Fruit fly (Drosophila melanogaster) ovary, adult (tissue): ENCODE data around the gene CG7514.

ENCODE experiments used
- CG17801 ChIP-seq: fragments of 200-800 bp; optimal IDR thresholded peaks from 2 replicates; lab custom pipeline; 2019; ENCODE audit warnings: missing biosample characterization, mild to moderate bottlenecking, missing genetic modification characterization, moderate library complexity; ENCODE audit not compliant: partially characterized antibody

CG7514 gene

DNA sequence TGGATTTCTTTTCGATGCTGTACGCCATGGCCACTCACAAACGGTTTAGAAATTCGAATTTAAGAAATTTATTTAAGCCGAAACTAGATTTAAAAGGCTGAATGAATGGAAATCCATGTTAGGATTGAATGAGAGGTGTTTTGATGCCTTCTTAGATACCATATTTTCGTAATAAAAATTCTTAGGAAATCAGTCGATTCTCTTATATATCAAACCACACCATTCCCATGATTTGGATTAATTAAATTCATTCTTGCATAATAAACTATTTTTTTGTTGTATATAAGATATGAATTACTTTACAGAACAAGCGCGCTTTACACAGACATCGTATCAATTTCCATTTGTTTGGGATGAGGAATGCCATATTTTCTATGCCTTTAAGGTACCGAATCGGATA lies at the start of gene CG7514:
Gene CG7514 (minus strand): TSS at position 101 of the 400 bp plus-strand sequence.
- TF ChIP-seq CG17801 (GFP tag; lab: Kevin White, UChicago) = no peak

DNA sequence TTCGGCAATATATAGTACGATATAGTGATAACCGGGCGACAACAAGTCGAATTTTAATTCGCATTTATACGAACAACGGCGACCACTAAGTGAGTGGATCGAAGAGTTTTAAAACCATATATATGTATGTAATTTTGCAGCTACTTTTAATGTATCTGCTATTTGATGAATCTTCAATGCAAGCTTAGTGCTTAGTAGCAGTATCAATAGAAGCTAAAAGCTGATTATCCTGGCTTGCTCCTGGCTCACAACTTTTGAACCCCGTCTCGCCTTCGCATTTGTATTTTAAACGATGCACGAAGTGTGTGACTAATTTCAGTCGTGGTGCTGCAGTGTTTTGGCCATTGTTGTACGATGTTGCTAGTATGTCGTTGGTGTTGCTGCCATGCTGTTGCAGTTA lies 48.1 kb upstream of the CG7514 start:
- TF ChIP-seq CG17801 (GFP tag; lab: Kevin White, UChicago) = no peak

DNA sequence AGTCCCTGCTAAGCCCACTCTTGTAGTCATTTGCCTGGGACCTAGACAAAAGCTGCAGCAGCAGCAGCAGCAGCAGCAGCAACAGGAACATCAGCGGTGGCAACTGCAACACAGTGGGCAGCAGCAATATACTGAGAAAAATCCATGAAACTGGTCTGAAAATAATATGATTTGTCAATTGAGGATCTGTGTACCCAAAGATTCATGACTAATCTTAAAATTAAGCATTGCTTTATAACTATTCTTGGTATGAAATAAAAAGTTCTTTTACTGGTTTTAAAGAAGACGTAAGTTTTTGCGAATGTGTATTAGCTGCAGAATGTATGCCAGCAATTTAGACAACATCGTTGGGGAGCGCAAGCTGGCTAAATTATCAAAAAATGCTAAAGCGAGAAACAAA lies 43.1 kb upstream of the CG7514 start:
- TF ChIP-seq CG17801 (GFP tag; lab: Kevin White, UChicago) = no peak

DNA sequence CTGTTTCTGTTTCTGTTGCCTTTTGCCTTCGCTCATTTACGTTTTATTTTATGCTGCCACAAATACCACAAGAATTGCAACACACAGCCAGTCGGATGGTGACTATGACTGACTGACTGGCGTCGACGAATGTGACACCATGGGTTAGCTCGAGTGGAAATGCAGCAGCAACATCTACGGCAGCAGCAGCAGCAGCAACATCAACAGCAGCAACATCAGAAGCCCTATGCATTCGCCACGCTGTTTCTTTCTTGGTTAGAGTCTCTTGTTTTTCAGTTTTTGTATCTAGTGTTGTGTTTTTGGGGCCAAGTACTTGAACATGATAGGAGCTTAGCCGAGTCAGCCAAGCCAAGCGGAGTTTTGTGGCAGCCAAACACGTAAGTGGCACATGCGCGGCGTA lies 41.2 kb upstream of the CG7514 start:
- no peak for TF ChIP-seq CG17801 (GFP tag; lab: Kevin White, UChicago)

DNA sequence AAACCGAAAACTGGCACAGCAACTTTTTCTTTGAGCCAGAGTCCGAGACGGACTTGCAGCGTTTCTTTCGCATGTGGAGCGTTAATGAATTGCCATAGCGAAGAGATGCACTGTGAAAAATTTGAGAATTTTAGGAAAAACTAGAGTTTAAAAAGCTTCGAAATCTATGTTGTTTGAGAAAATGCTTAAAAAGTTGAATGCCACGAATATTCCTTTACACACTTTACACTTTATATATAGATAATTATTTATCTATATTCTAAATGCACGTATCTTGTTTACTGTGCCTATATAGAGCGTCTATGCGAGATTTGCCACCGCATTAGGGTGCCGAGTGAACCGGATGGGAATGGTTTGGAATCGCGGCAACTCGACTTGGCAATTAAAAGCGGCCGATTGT lies 33.3 kb upstream of the CG7514 start:
- no peak for TF ChIP-seq CG17801 (GFP tag; lab: Kevin White, UChicago)

DNA sequence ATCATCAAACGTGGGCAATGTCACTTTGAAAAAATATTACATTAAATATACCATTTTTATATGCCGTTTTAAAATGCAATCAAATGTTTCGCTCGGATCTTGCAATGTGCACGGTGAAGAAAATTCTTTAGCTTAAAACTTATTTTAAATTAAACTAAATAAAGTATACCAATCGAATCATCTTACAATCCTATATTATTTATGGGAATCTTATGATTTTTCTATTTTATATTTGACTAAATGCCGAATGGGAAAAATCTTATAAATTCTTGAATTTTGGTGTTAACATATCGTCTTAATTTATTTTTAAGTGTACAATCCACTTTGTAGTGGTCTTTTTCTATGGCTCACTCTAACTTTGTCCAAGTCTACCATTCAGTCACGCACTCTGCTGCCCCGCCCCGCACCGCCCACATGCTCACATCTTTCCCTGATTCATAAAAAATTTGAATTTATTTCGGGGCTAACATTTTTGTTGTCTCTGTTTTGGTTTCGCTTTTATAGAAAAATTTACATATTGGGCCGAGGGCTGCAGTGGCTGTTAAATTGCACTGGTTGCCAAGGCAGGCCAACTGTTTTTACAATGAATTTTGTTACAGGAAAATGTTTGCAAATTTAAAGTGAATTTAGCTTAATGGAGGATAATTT lies 32.1 kb upstream of the CG7514 start:
- TF ChIP-seq CG17801 (GFP tag; lab: Kevin White, UChicago) = no peak

DNA sequence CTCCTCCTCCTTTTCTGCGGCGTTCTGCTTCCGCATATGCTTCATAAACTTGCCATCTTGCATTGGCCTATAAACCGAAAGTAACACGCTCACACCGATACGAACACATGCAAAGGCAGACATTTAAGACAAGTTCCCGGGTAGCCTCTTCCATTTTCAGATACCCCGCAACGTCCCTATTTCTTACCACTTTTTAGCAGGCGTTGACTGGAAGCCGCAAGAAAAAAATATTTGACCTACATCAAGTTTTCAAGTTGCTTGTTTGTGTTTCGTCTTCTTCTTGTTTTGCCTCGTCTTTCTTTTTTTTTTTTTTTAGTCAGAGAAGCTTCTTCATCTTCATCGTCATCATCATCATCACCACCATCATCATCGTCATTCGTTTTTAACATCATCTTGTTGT lies 31.2 kb upstream of the CG7514 start:
- no peak for TF ChIP-seq CG17801 (GFP tag; lab: Kevin White, UChicago)

DNA sequence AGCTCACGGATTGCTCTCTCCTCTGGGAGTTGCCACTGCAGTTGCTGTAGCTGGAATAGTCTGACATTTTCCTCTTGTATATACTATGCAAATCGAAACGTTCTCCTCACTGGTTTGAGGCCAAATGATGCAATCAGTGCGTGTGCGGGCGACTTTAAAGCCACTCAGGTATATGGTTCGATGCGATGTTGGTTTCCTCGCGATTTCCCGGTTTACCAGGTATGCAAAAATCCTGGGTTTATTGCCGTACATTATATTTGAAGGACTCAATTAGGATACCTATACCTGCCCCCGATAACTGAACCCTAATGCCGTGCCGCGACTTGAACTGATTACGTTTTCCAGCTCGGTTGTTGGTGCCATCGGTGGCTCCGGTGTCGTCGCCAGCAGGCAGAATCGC lies 21.2 kb upstream of the CG7514 start, which contains the start of gene CG13712:
Gene CG13712 (minus strand): TSS at position 101 of the 400 bp plus-strand sequence.
- TF ChIP-seq CG17801 (GFP tag; lab: Kevin White, UChicago) = no peak

DNA sequence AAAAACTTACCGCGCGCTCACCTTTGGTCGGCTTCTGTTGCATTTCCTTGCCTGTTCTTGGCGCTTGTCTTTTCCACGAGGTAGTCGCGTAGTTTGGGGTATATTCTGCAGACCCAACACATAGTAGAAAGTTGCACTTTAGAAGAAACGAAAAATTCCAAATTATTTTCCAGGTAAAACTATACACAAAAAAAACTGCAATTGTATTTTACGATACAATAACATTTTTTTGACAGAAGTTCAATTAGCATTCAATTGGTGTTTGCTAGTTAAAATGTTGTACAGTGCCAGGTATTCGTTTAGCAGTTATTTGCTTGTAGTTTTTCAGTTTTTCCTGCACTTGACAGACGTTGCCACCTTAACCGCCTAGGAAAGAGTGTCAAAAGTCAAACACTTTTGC lies 20.0 kb upstream of the CG7514 start:
- TF ChIP-seq CG17801 (GFP tag; lab: Kevin White, UChicago) = no peak

DNA sequence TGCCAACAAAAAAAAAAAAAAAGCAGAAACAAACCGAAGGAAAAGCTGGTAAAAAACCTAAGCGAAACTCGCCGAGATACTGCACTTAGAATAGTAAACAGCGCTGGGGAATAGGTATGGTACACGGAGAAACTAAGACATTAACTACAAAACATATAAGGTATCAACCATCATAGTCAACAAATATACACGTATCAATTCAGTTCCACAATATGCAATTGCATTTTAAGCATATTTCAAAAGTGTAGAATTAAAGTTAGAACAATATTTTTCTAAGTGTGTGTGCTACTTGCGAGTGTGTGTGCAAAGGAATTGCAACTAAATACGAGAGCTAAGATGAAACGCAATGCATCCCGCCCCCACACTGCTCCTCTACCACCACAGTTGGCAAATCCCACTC lies 19.3 kb upstream of the CG7514 start:
- TF ChIP-seq CG17801 (GFP tag; lab: Kevin White, UChicago) = no peak

DNA sequence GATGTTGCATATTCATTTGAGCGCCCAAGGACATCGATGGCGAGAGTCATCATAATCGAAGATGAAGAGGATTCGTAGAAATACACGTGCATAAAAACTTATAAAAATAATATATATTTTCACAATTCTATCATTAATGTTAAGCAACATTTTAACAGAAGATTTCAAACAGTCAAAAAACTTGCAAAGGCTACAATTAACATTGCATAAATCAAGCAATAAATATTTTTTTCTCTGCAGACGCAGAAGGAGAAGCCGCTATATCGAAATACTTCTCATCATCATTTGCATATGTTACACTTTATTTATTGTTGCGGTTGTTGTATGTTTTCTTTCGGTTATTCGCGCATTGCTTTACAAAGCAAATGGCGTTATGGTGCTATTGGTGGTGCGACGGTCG lies 13.4 kb upstream of the CG7514 start:
- no peak for TF ChIP-seq CG17801 (GFP tag; lab: Kevin White, UChicago)

DNA sequence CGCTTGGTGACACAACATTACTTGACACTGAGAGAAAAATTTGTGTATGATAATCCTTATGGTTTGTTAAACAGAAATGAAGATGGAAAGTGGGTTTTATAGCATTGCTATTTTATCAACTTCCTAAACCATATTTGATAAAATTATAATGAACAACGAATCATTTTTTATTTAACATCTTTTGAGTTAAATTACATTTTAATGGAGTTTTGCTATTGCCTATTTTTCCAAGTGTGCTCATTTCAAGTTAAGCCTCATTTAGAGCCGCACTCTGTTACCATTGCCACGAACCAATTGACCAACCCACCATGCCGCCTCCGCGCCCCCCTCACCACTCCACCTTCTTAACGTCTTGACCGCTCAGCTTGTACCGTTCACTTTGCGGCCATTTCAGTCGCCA lies 11.5 kb upstream of the CG7514 start:
- TF ChIP-seq CG17801 (GFP tag; lab: Kevin White, UChicago) = no peak

DNA sequence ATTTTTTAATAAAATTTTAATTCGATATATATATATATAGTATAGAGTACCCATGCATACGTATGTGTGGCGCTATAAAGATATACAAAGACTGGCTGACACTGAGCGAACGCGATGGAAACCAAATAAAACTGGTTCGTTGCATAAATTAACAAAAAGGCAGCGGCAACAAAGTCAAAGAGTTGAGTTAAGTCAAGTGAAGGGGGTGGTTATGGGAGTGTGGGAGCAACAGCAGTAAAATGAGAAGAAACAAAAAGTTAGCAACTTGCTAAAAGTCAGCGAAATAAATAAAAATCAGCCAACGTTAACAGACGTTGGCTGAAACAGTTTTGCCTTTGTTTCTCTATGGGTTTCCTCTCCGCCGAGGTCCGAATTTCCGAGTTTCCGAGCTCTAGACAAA lies 9.9 kb upstream of the CG7514 start:
- no peak for TF ChIP-seq CG17801 (GFP tag; lab: Kevin White, UChicago)

DNA sequence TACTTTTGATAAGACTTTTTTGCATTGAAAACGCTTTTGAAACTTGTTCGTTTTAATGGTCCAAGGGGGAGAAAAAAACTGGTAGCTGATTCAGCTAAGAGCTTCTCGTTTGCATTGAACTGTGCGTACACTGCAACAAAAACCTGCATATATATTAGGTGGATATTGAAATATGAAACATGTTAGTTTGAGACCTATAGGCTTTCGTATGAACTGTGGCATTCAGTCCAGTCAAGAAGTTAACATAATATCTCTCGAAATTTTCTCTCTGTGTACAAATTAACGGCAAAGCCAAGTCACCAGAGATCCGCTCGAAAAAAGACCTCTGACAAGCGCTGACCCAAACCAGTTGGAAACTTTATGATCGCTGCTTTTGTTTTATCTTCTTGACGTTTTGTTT lies 9.5 kb upstream of the CG7514 start:
- no peak for TF ChIP-seq CG17801 (GFP tag; lab: Kevin White, UChicago)

DNA sequence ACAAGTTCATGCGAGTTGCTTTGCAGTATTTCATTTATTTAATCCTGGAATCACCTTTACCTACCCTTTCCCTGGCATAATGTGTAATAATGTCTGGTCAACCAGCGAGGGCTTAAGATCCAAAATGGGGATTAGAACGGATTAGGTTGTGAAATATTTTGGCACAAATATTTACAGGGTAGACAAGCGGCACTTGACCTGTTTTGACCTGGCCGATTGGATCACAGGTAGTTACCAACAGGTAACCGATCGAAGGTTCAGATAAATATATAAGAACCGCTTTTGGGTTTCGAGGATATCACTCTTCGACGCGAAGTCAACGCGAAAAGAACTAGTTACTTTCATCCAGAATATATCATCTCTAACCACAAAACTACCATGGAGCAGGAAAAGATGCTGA lies 8.7 kb upstream of the CG7514 start, which contains the start of gene CG13713:
Gene CG13713 (plus strand): TSS at position 301 of the 400 bp plus-strand sequence.
- TF ChIP-seq CG17801 (GFP tag; lab: Kevin White, UChicago) = no peak

DNA sequence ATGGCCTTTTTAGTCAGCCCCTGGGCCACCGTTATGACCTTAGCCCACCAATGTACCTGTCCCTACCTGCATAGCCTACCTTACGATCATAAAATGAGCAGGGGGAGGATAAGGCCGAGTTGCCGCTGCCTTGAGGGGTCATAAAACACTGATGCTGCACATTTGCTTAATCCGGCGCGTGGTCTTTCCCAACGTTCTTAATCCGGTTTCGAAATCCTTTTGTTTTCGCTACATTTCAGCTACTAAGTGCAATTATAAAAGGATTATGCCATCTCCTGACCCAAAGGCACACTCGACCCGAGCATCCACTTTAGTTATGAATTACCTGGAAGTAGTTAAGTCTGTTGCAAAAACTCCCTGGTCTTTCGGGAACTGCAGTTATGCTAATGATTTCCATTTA lies 7.8 kb upstream of the CG7514 start:
- no peak for TF ChIP-seq CG17801 (GFP tag; lab: Kevin White, UChicago)

DNA sequence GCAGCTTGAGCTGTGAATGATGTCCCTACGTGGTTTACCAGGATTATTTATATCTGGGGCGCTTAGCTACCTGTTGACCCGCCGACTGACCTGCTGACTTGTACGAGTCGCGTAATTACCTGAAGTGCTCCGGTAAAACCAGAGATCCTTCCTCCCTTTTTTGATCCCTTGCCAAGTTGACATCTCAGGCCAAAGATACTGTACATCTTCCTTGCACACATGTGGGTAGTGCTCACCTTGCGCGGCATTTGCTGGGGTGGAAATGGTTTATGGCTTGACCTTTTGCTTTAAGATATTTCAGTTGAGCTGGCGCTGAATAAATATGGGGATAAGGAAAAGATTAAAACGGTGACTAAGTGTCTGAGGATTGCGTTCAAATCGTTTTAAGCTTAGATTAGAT lies 6.2 kb upstream of the CG7514 start, which contains the start of gene CG15876:
Gene CG15876 (minus strand): TSS at position 23 of the 400 bp plus-strand sequence.
- no peak for TF ChIP-seq CG17801 (GFP tag; lab: Kevin White, UChicago)
